Worm (Caenorhabditis elegans) whole organism, L2 larva: ENCODE data around the gene gst-29.
A peak's percentile ranks its signal among the peaks of the same experiment; 100 is the strongest.

ENCODE experiments used
- C34F6.9 ChIP-seq: fragments of 150-350 bp; optimal IDR thresholded peaks from 2 replicates; lab custom pipeline; 2014; ENCODE audit warnings: missing biosample characterization, missing genetic modification characterization
- F13H6.1 ChIP-seq: sonication (generic microtip); optimal IDR thresholded peaks from 2 replicates; lab custom pipeline; 2016; ENCODE audit warnings: missing genetic modification characterization, missing compliant biosample characterization
- ZK546.5 ChIP-seq: sonication (generic microtip); optimal IDR thresholded peaks from 2 replicates; lab custom pipeline; 2017; ENCODE audit warnings: missing biosample characterization, missing genetic modification characterization
- alr-1 ChIP-seq: fragments of 150-350 bp; optimal IDR thresholded peaks from 2 replicates; lab custom pipeline; 2014; ENCODE audit warnings: missing biosample characterization, missing genetic modification characterization
- blmp-1 ChIP-seq: sonication (generic microtip); optimal IDR thresholded peaks from 2 replicates; lab custom pipeline; 2017; ENCODE audit warnings: missing genetic modification characterization, mild to moderate bottlenecking, missing compliant biosample characterization, antibody characterized with exemption, moderate library complexity; ENCODE audit not compliant: insufficient read depth
- ceh-16 ChIP-seq: fragments of 150-350 bp; optimal IDR thresholded peaks from 2 replicates; lab custom pipeline; 2014; ENCODE audit warnings: missing biosample characterization, missing genetic modification characterization
- ceh-82 ChIP-seq: fragments of 150-350 bp; optimal IDR thresholded peaks from 2 replicates; lab custom pipeline; 2014; ENCODE audit warnings: missing biosample characterization, missing genetic modification characterization
- crh-2 ChIP-seq: sonication (generic microtip); optimal IDR thresholded peaks from 2 replicates; lab custom pipeline; 2017; ENCODE audit warnings: missing biosample characterization, missing genetic modification characterization
- dmd-4 ChIP-seq: sonication (generic microtip); optimal IDR thresholded peaks from 2 replicates; lab custom pipeline; 2017; ENCODE audit warnings: missing biosample characterization, missing genetic modification characterization
- egl-27 ChIP-seq: sonication (generic microtip); optimal IDR thresholded peaks from 3 replicates; lab custom pipeline; 2017; ENCODE audit warnings: missing biosample characterization, missing genetic modification reagents, missing genetic modification characterization
- elt-3 ChIP-seq: sonication (generic microtip); optimal IDR thresholded peaks from 2 replicates; lab custom pipeline; 2017; ENCODE audit warnings: missing biosample characterization, missing genetic modification characterization
- fos-1 ChIP-seq: fragments of 150-350 bp; optimal IDR thresholded peaks from 2 replicates; lab custom pipeline; 2014; ENCODE audit warnings: missing biosample characterization, missing genetic modification characterization
- lin-11 ChIP-seq: fragments of 150-350 bp; sonication (generic microtip); optimal IDR thresholded peaks from 2 replicates; lab custom pipeline; 2014; ENCODE audit warnings: missing biosample characterization, missing genetic modification characterization, inconsistent platforms, mixed read lengths
- lin-13 ChIP-seq: fragments of 150-350 bp; optimal IDR thresholded peaks from 2 replicates; lab custom pipeline; 2014; ENCODE audit warnings: missing biosample characterization, missing genetic modification reagents, missing genetic modification characterization
- lin-39 ChIP-seq: fragments of 150-350 bp; optimal IDR thresholded peaks from 2 replicates; lab custom pipeline; 2014; ENCODE audit warnings: missing biosample characterization, missing genetic modification reagents, missing genetic modification characterization
- lsy-2 ChIP-seq, 2 experiments: fragments of 150-350 bp in 1 of 2; sonication (generic microtip) in 1 of 2; optimal IDR thresholded peaks; 2 replicates each; lab custom pipeline; 2014 to 2017; ENCODE audit warnings: missing biosample characterization in 2 of 2, missing genetic modification characterization in 2 of 2
- mab-5 ChIP-seq: fragments of 150-350 bp; optimal IDR thresholded peaks from 2 replicates; lab custom pipeline; 2014; ENCODE audit warnings: missing biosample characterization, missing genetic modification characterization
- mbf-1 ChIP-seq: sonication (generic microtip); optimal IDR thresholded peaks from 2 replicates; lab custom pipeline; 2017; ENCODE audit warnings: missing biosample characterization, missing genetic modification characterization
- mdl-1 ChIP-seq, 2 experiments: fragments of 150-350 bp in 1 of 2; sonication (generic microtip) in 1 of 2; optimal IDR thresholded peaks; 2 replicates each; lab custom pipeline; 2017; ENCODE audit warnings: missing biosample characterization in 2 of 2, missing genetic modification characterization in 2 of 2
- nhr-12 ChIP-seq: fragments of 150-350 bp; optimal IDR thresholded peaks from 2 replicates; lab custom pipeline; 2014; ENCODE audit warnings: missing biosample characterization, missing genetic modification characterization
- nhr-129 ChIP-seq: fragments of 150-350 bp; optimal IDR thresholded peaks from 2 replicates; lab custom pipeline; 2014; ENCODE audit warnings: missing biosample characterization, missing genetic modification characterization
- nhr-21 ChIP-seq: fragments of 150-350 bp; optimal IDR thresholded peaks from 2 replicates; lab custom pipeline; 2014; ENCODE audit warnings: missing biosample characterization, missing genetic modification characterization
- nhr-23 ChIP-seq: fragments of 150-350 bp; optimal IDR thresholded peaks from 2 replicates; lab custom pipeline; 2014; ENCODE audit warnings: missing biosample characterization, missing genetic modification reagents, missing genetic modification characterization
- nhr-237 ChIP-seq: fragments of 150-350 bp; optimal IDR thresholded peaks from 2 replicates; lab custom pipeline; 2014; ENCODE audit warnings: missing biosample characterization, missing genetic modification characterization
- nhr-25 ChIP-seq: fragments of 150-350 bp; sonication (generic microtip); optimal IDR thresholded peaks from 3 replicates; lab custom pipeline; 2014; ENCODE audit warnings: missing biosample characterization, missing genetic modification characterization
- nhr-6 ChIP-seq: fragments of 150-350 bp; optimal IDR thresholded peaks from 2 replicates; lab custom pipeline; 2014; ENCODE audit warnings: missing biosample characterization, missing genetic modification characterization
- nhr-77 ChIP-seq: fragments of 150-350 bp; optimal IDR thresholded peaks from 2 replicates; lab custom pipeline; 2014; ENCODE audit warnings: missing biosample characterization, missing genetic modification characterization
- peb-1 ChIP-seq: fragments of 150-350 bp; optimal IDR thresholded peaks from 2 replicates; lab custom pipeline; 2014; ENCODE audit warnings: missing biosample characterization, missing genetic modification characterization
- sem-4 ChIP-seq: fragments of 150-350 bp; optimal IDR thresholded peaks from 2 replicates; lab custom pipeline; 2014; ENCODE audit warnings: missing biosample characterization, missing genetic modification reagents, missing genetic modification characterization
- skn-1 ChIP-seq: sonication (generic microtip); optimal IDR thresholded peaks from 2 replicates; lab custom pipeline; 2017; ENCODE audit warnings: missing biosample characterization, missing genetic modification characterization
- sma-3 ChIP-seq: sonication (generic microtip); optimal IDR thresholded peaks from 2 replicates; lab custom pipeline; 2016; ENCODE audit warnings: missing genetic modification reagents, missing genetic modification characterization, missing compliant biosample characterization
- sma-9 ChIP-seq, 2 experiments: fragments of 150-350 bp in 1 of 2; sonication (generic microtip) in 1 of 2; optimal IDR thresholded peaks; 2 replicates each; lab custom pipeline; 2014 to 2016; ENCODE audit warnings: missing genetic modification characterization in 2 of 2, mild to moderate bottlenecking in 1 of 2, missing biosample characterization in 1 of 2, missing compliant biosample characterization in 1 of 2, missing genetic modification reagents in 1 of 2, moderate library complexity in 1 of 2
- unc-39 ChIP-seq: fragments of 150-350 bp; optimal IDR thresholded peaks from 2 replicates; lab custom pipeline; 2014; ENCODE audit warnings: missing biosample characterization, missing genetic modification characterization
- unc-55 ChIP-seq: fragments of 150-350 bp; sonication (generic microtip); optimal IDR thresholded peaks from 3 replicates; lab custom pipeline; 2014; ENCODE audit warnings: missing biosample characterization, missing genetic modification reagents, missing genetic modification characterization
- unc-62 ChIP-seq: fragments of 150-350 bp; optimal IDR thresholded peaks from 2 replicates; lab custom pipeline; 2014; ENCODE audit warnings: missing biosample characterization, missing genetic modification reagents, missing genetic modification characterization
- ztf-1 ChIP-seq: fragments of 200-800 bp; sonication (Bioruptor generic); conservative IDR thresholded peaks from 2 replicates; pipeline ENCODE4 v1.3.6; 2022; ENCODE audit warnings: missing genetic modification characterization, missing compliant biosample characterization
- ztf-11 ChIP-seq: sonication (generic microtip); optimal IDR thresholded peaks from 2 replicates; lab custom pipeline; 2017; ENCODE audit warnings: missing biosample characterization, missing genetic modification characterization
- ztf-4 ChIP-seq: fragments of 150-350 bp; optimal IDR thresholded peaks from 2 replicates; lab custom pipeline; 2014; ENCODE audit warnings: missing biosample characterization, missing genetic modification characterization

The gst-29 gene

ce11 chrII:15206234-15206633, 36.6 kb upstream of the gst-29 start:
- peak; percentile 0 for TF ChIP-seq F13H6.1 (tag; lab: Kevin White, UChicago)
- no peak for TF ChIP-seq ztf-4 (tag; lab: Kevin White, UChicago)
- TF ChIP-seq, all 48 proteins: peak for 1

ce11 chrII:15205346-15205745, 35.7 kb upstream of the gst-29 start:
- no peak for TF ChIP-seq lin-39 (tag; lab: Kevin White, UChicago)
- peak; percentile 58 for TF ChIP-seq nhr-129
- no peak for TF ChIP-seq unc-39 (tag; lab: Kevin White, UChicago)
- TF ChIP-seq unc-62 = no peak
- peak; percentile 0 to 62 for TF ChIP-seq mdl-1 (tag; optimal IDR thresholded peaks at IDR 0.05; lab: Kevin White, UChicago)
- TF ChIP-seq lsy-2 (tag; optimal IDR thresholded peaks at IDR 0.05; lab: Kevin White, UChicago) = peak in 1 of 2 experiments; percentile 56
- TF ChIP-seq nhr-25 = peak; percentile 71
- TF ChIP-seq crh-2 (tag; lab: Kevin White, UChicago) = peak; percentile 72
- no peak for TF ChIP-seq nhr-237 (tag; lab: Kevin White, UChicago)
- TF ChIP-seq skn-1 = no peak
- TF ChIP-seq nhr-21 (tag; lab: Kevin White, UChicago) = peak; percentile 44
- TF ChIP-seq nhr-23 (tag; lab: Kevin White, UChicago) = no peak
- TF ChIP-seq lin-13 (GFP tag; lab: Kevin White, UChicago) = peak; percentile 23
- TF ChIP-seq mbf-1 (tag; lab: Kevin White, UChicago) = no peak
- TF ChIP-seq F13H6.1 (tag; lab: Kevin White, UChicago) = peak; percentile 18
- peak; percentile 67 for TF ChIP-seq blmp-1
- no peak for TF ChIP-seq alr-1 (tag; lab: Kevin White, UChicago)
- TF ChIP-seq unc-55 (GFP tag; lab: Kevin White, UChicago) = no peak
- peak; percentile 7 for TF ChIP-seq nhr-6
- peak; percentile 5 for TF ChIP-seq egl-27 (tag; lab: Kevin White, UChicago)
- TF ChIP-seq mab-5 (tag; lab: Kevin White, UChicago) = no peak
- no peak for TF ChIP-seq elt-3
- TF ChIP-seq sma-9 (GFP tag; optimal IDR thresholded peaks at IDR 0.05; lab: Kevin White, UChicago) = peak; percentile 93
- no peak for TF ChIP-seq sma-9 (tag; optimal IDR thresholded peaks at IDR 0.05; lab: Kevin White, UChicago)
- no peak for TF ChIP-seq ceh-82 (tag; lab: Kevin White, UChicago)
- TF ChIP-seq ztf-1 = no peak
- TF ChIP-seq fos-1 (tag; lab: Kevin White, UChicago) = peak; percentile 31
- TF ChIP-seq ztf-11 = no peak
- TF ChIP-seq nhr-12 = no peak
- TF ChIP-seq sma-3 = peak; percentile 81
- TF ChIP-seq C34F6.9 (tag; lab: Kevin White, UChicago) = peak; percentile 38
- TF ChIP-seq ZK546.5 = no peak
- TF ChIP-seq lin-11 = no peak
- no peak for TF ChIP-seq nhr-77 (tag; lab: Kevin White, UChicago)

ce11 chrII:15204069-15204850, 34.6 kb upstream of the gst-29 start:
- TF ChIP-seq ceh-82 (tag; lab: Kevin White, UChicago) (no peak), nhr-25 (peak; percentile 55)
- TF ChIP-seq, all 48 proteins: peak for 1

ce11 chrII:15203398-15204068, 33.9 kb upstream of the gst-29 start:
- no peak for TF ChIP-seq skn-1
- TF ChIP-seq F13H6.1 (tag; lab: Kevin White, UChicago) = peak; percentile 17
- no peak for TF ChIP-seq mbf-1 (tag; lab: Kevin White, UChicago)
- TF ChIP-seq crh-2 (tag; lab: Kevin White, UChicago) = no peak
- TF ChIP-seq nhr-6 = no peak
- TF ChIP-seq blmp-1 = peak; percentile 67
- TF ChIP-seq peb-1 (tag; lab: Kevin White, UChicago) = peak; percentile 62
- no peak for TF ChIP-seq ztf-11
- no peak for TF ChIP-seq dmd-4 (tag; lab: Kevin White, UChicago)
- peak; percentile 14 for TF ChIP-seq ztf-4 (tag; lab: Kevin White, UChicago)
- TF ChIP-seq lin-39 (tag; lab: Kevin White, UChicago) = no peak
- no peak for TF ChIP-seq sma-3
- TF ChIP-seq ceh-16 (tag; lab: Kevin White, UChicago) = no peak
- peak; percentile 75 for TF ChIP-seq nhr-25
- TF ChIP-seq sem-4 (tag; lab: Kevin White, UChicago) = no peak
- no peak for TF ChIP-seq nhr-129
- TF ChIP-seq lin-11 = no peak
- TF ChIP-seq, all 48 proteins: peak for 5
